Worm (Caenorhabditis elegans): Measurements from ENCODE around the gene parn-1.

ce11 chrV:12695155-12695554, at the start of gene parn-1:
- no peak for TF ChIP-seq snpc-4 (tag; optimal IDR thresholded peaks at IDR 0.05)
- TF ChIP-seq nhr-12 (tag; optimal IDR thresholded peaks at IDR 0.05): no peak
- no peak for TF ChIP-seq ztf-11 (tag; optimal IDR thresholded peaks at IDR 0.05)
